Fruit fly (Drosophila melanogaster) whole organism, adult: Measurements from ENCODE around the gene CG32512.

Source experiments
- CG11617 ChIP-seq: fragments of 200-800 bp; sonication (Bioruptor generic); optimal IDR thresholded peaks from 2 replicates; lab custom pipeline; 2017; ENCODE audit warnings: mild to moderate bottlenecking, missing biosample characterization, missing genetic modification reagents, missing genetic modification characterization
- CG12768 ChIP-seq: fragments of 200-800 bp; sonication (Bioruptor generic); optimal IDR thresholded peaks from 2 replicates; lab custom pipeline; 2017; ENCODE audit warnings: missing biosample characterization, missing genetic modification characterization, mild to moderate bottlenecking, moderate library complexity, missing genetic modification reagents
- CG14711 ChIP-seq: fragments of 200-800 bp; sonication (Bioruptor generic); optimal IDR thresholded peaks from 2 replicates; lab custom pipeline; 2018; ENCODE audit warnings: missing biosample characterization, mild to moderate bottlenecking, missing genetic modification characterization, moderate library complexity
- CG1620 ChIP-seq: fragments of 200-800 bp; sonication (Bioruptor generic); optimal IDR thresholded peaks from 2 replicates; lab custom pipeline; 2016; ENCODE audit warnings: missing biosample characterization, missing genetic modification characterization
- CG33017 ChIP-seq: fragments of 200-800 bp; sonication (Bioruptor generic); optimal IDR thresholded peaks from 2 replicates; lab custom pipeline; 2018; ENCODE audit warnings: missing biosample characterization, mild to moderate bottlenecking, missing genetic modification characterization, moderate library complexity
- CG5204 ChIP-seq: fragments of 200-800 bp; sonication (Bioruptor generic); optimal IDR thresholded peaks from 2 replicates; lab custom pipeline; 2016; ENCODE audit warnings: missing biosample characterization, missing genetic modification characterization
- CG7045 ChIP-seq: fragments of 200-800 bp; sonication (Bioruptor generic); optimal IDR thresholded peaks from 2 replicates; lab custom pipeline; 2017; ENCODE audit warnings: missing biosample characterization, mild to moderate bottlenecking, missing genetic modification characterization
- CG7101 ChIP-seq: fragments of 200-800 bp; sonication (Bioruptor generic); optimal IDR thresholded peaks from 2 replicates; lab custom pipeline; 2018; ENCODE audit warnings: missing biosample characterization, mild to moderate bottlenecking, missing genetic modification characterization, moderate library complexity
- Clk ChIP-seq: fragments of 200-800 bp; sonication (Bioruptor generic); optimal IDR thresholded peaks from 2 replicates; lab custom pipeline; 2017; ENCODE audit warnings: missing biosample characterization, missing genetic modification characterization
- Crg-1 ChIP-seq: fragments of 200-800 bp; sonication (Bioruptor generic); optimal IDR thresholded peaks from 2 replicates; lab custom pipeline; 2016; ENCODE audit warnings: missing biosample characterization, missing genetic modification characterization
- Hr96 ChIP-seq: fragments of 200-800 bp; sonication (Bioruptor generic); optimal IDR thresholded peaks from 2 replicates; lab custom pipeline; 2016; ENCODE audit warnings: missing biosample characterization, missing genetic modification characterization
- Mnt ChIP-seq: fragments of 200-800 bp; sonication (Bioruptor generic); optimal IDR thresholded peaks from 2 replicates; lab custom pipeline; 2016; ENCODE audit warnings: missing biosample characterization, mild to moderate bottlenecking, missing genetic modification characterization
- bab1 ChIP-seq: fragments of 200-800 bp; sonication (Bioruptor generic); optimal IDR thresholded peaks from 3 replicates; lab custom pipeline; 2019; ENCODE audit warnings: missing biosample characterization, mild to moderate bottlenecking, missing genetic modification characterization, moderate library complexity
- cic ChIP-seq: fragments of 200-800 bp; sonication (Bioruptor generic); optimal IDR thresholded peaks from 2 replicates; lab custom pipeline; 2017; ENCODE audit warnings: missing biosample characterization, mild to moderate bottlenecking, missing genetic modification characterization, moderate library complexity
- cnc ChIP-seq, 2 experiments: fragments of >200 bp; optimal IDR thresholded peaks; 2 replicates each; lab custom pipeline; 2017
- kay ChIP-seq: fragments of 200-800 bp; sonication (Bioruptor generic); peaks from one replicate; lab custom pipeline; 2016; ENCODE audit warnings: missing biosample characterization, missing genetic modification characterization, borderline replicate concordance
- ovo ChIP-seq: fragments of 200-800 bp; sonication (Bioruptor generic); optimal IDR thresholded peaks from 2 replicates; lab custom pipeline; 2016; ENCODE audit warnings: missing biosample characterization, missing genetic modification characterization
- pad ChIP-seq: fragments of 200-800 bp; sonication (Bioruptor generic); optimal IDR thresholded peaks from 3 replicates; lab custom pipeline; 2017; ENCODE audit warnings: missing biosample characterization, missing genetic modification characterization, mild to moderate bottlenecking, moderate library complexity, missing genetic modification reagents
- tj ChIP-seq: fragments of 200-800 bp; sonication (Bioruptor generic); optimal IDR thresholded peaks from 3 replicates; lab custom pipeline; 2017; ENCODE audit warnings: missing biosample characterization, mild to moderate bottlenecking, missing genetic modification characterization, moderate library complexity
- toe ChIP-seq: fragments of 200-800 bp; sonication (Bioruptor generic); optimal IDR thresholded peaks from 2 replicates; lab custom pipeline; 2016; ENCODE audit warnings: missing biosample characterization, missing genetic modification characterization

Gene CG32512

dm6 chrX:21053849-21054581 lies 13.3 kb downstream of the CG32512 start, which contains the start of the genes Stt3A and bves:
TSS of gene Stt3A (minus strand) at chrX:21053937.
TSS of gene bves (plus strand) at chrX:21053963.
- TF ChIP-seq CG7101 (tag; lab: Kevin White, UChicago) (peak; percentile 98), cnc (optimal IDR thresholded peaks at IDR 0.05; lab: Kevin White, UChicago) (no peak), CG33017 (tag; lab: Kevin White, UChicago) (peak; percentile 96), CG7045 (GFP tag; lab: Kevin White, UChicago) (peak; percentile 89), tj (peak; percentile 84), CG1620 (GFP tag; lab: Kevin White, UChicago) (peak; percentile 95), Clk (GFP tag; lab: Kevin White, UChicago) (peak; percentile 79), CG14711 (tag; lab: Kevin White, UChicago) (peak; percentile 95), bab1 (GFP tag; lab: Kevin White, UChicago) (peak; percentile 99), kay (peak; percentile 83), CG11617 (GFP tag; lab: Kevin White, UChicago) (peak; percentile 98), CG5204 (GFP tag; lab: Kevin White, UChicago) (peak; percentile 92), Hr96 (GFP tag; lab: Kevin White, UChicago) (peak; percentile 98), Crg-1 (GFP tag; lab: Kevin White, UChicago) (peak; percentile 95), cic (GFP tag; lab: Kevin White, UChicago) (peak; percentile 75), CG12768 (GFP tag; lab: Kevin White, UChicago) (peak; percentile 94), Mnt (GFP tag; lab: Kevin White, UChicago) (peak; percentile 96), ovo (GFP tag; lab: Kevin White, UChicago) (peak; percentile 83), toe (GFP tag; lab: Kevin White, UChicago) (peak; percentile 81), pad (peak; percentile 84)

dm6 chrX:21053099-21053715 lies 14.1 kb downstream of the CG32512 start:
- peak; percentile 68 for TF ChIP-seq toe (GFP tag; lab: Kevin White, UChicago)
- TF ChIP-seq CG11617 (GFP tag; lab: Kevin White, UChicago): peak; percentile 90
- TF ChIP-seq Crg-1 (GFP tag; lab: Kevin White, UChicago): peak; percentile 79
- TF ChIP-seq bab1 (GFP tag; lab: Kevin White, UChicago): peak; percentile 87
- TF ChIP-seq cnc (optimal IDR thresholded peaks at IDR 0.05; lab: Kevin White, UChicago): no peak
- peak; percentile 62 for TF ChIP-seq CG12768 (GFP tag; lab: Kevin White, UChicago)
- TF ChIP-seq CG33017 (tag; lab: Kevin White, UChicago): peak; percentile 44
- TF ChIP-seq tj: peak; percentile 60
- peak; percentile 89 for TF ChIP-seq CG7101 (tag; lab: Kevin White, UChicago)
- peak; percentile 18 for TF ChIP-seq CG7045 (GFP tag; lab: Kevin White, UChicago)
- TF ChIP-seq CG5204 (GFP tag; lab: Kevin White, UChicago): peak; percentile 56
- TF ChIP-seq Clk (GFP tag; lab: Kevin White, UChicago): no peak
- TF ChIP-seq Mnt (GFP tag; lab: Kevin White, UChicago): peak; percentile 87
- TF ChIP-seq ovo (GFP tag; lab: Kevin White, UChicago): peak; percentile 85
- peak; percentile 94 for TF ChIP-seq Hr96 (GFP tag; lab: Kevin White, UChicago)
- TF ChIP-seq kay: no peak
- peak; percentile 75 for TF ChIP-seq CG14711 (tag; lab: Kevin White, UChicago)
- peak; percentile 88 for TF ChIP-seq CG1620 (GFP tag; lab: Kevin White, UChicago)
- TF ChIP-seq cic (GFP tag; lab: Kevin White, UChicago): no peak
- peak; percentile 78 for TF ChIP-seq pad

- no peak for TF ChIP-seq Crg-1 (GFP tag; lab: Kevin White, UChicago)
- TF ChIP-seq bab1 (GFP tag; lab: Kevin White, UChicago): no peak
- TF ChIP-seq tj: no peak
- no peak for TF ChIP-seq CG12768 (GFP tag; lab: Kevin White, UChicago)
- TF ChIP-seq cnc (optimal IDR thresholded peaks at IDR 0.05; lab: Kevin White, UChicago): no peak
- no peak for TF ChIP-seq CG14711 (tag; lab: Kevin White, UChicago)
- no peak for TF ChIP-seq CG33017 (tag; lab: Kevin White, UChicago)
- no peak for TF ChIP-seq CG11617 (GFP tag; lab: Kevin White, UChicago)
- no peak for TF ChIP-seq Clk (GFP tag; lab: Kevin White, UChicago)
- no peak for TF ChIP-seq cic (GFP tag; lab: Kevin White, UChicago)
- no peak for TF ChIP-seq Hr96 (GFP tag; lab: Kevin White, UChicago)
- TF ChIP-seq Mnt (GFP tag; lab: Kevin White, UChicago): no peak
- no peak for TF ChIP-seq pad
- no peak for TF ChIP-seq CG5204 (GFP tag; lab: Kevin White, UChicago)
- no peak for TF ChIP-seq kay
- no peak for TF ChIP-seq toe (GFP tag; lab: Kevin White, UChicago)
- no peak for TF ChIP-seq CG7045 (GFP tag; lab: Kevin White, UChicago)
- no peak for TF ChIP-seq CG7101 (tag; lab: Kevin White, UChicago)
- TF ChIP-seq CG1620 (GFP tag; lab: Kevin White, UChicago): no peak
- TF ChIP-seq ovo (GFP tag; lab: Kevin White, UChicago): no peak
Measured at dm6 chrX:21047717-21048116, 19.6 kb downstream of the CG32512 start.

dm6 chrX:21046141-21046540 lies 21.2 kb downstream of the CG32512 start:
- no peak for TF ChIP-seq Crg-1 (GFP tag; lab: Kevin White, UChicago)
- no peak for TF ChIP-seq ovo (GFP tag; lab: Kevin White, UChicago)
- TF ChIP-seq pad: no peak
- TF ChIP-seq CG7045 (GFP tag; lab: Kevin White, UChicago): no peak
- no peak for TF ChIP-seq toe (GFP tag; lab: Kevin White, UChicago)
- TF ChIP-seq CG12768 (GFP tag; lab: Kevin White, UChicago): no peak
- TF ChIP-seq CG11617 (GFP tag; lab: Kevin White, UChicago): no peak
- no peak for TF ChIP-seq CG14711 (tag; lab: Kevin White, UChicago)
- no peak for TF ChIP-seq CG33017 (tag; lab: Kevin White, UChicago)
- TF ChIP-seq CG1620 (GFP tag; lab: Kevin White, UChicago): no peak
- TF ChIP-seq CG7101 (tag; lab: Kevin White, UChicago): no peak
- no peak for TF ChIP-seq tj
- TF ChIP-seq CG5204 (GFP tag; lab: Kevin White, UChicago): no peak
- no peak for TF ChIP-seq cnc (optimal IDR thresholded peaks at IDR 0.05; lab: Kevin White, UChicago)
- TF ChIP-seq Mnt (GFP tag; lab: Kevin White, UChicago): no peak
- no peak for TF ChIP-seq Hr96 (GFP tag; lab: Kevin White, UChicago)
- TF ChIP-seq kay: no peak
- TF ChIP-seq Clk (GFP tag; lab: Kevin White, UChicago): no peak
- no peak for TF ChIP-seq cic (GFP tag; lab: Kevin White, UChicago)
